Worm (Caenorhabditis elegans): ENCODE data around the gene F22B5.5.

The F22B5.5 gene

ce11 chrII:8405303-8405702, 49.1 kb downstream of the F22B5.5 start, which contains the start of gene ubc-24:
ubc-24 (plus strand) TSS chrII:8405603.
- TF ChIP-seq R02D3.7 (tag; optimal IDR thresholded peaks at IDR 0.05): no peak

ce11 chrII:8404748-8405147, 49.7 kb downstream of the F22B5.5 start, which contains the start of gene skpo-1:
skpo-1 (minus strand) TSS chrII:8404848.
- TF ChIP-seq snpc-4 (tag; optimal IDR thresholded peaks at IDR 0.05) (no peak), aly-2 (tag; optimal IDR thresholded peaks at IDR 0.05) (no peak), sem-4 (tag; optimal IDR thresholded peaks at IDR 0.05) (no peak), lin-39 (tag; optimal IDR thresholded peaks at IDR 0.05) (no peak), F13H6.1 (tag; optimal IDR thresholded peaks at IDR 0.05) (no peak), ztf-11 (tag; optimal IDR thresholded peaks at IDR 0.05) (no peak), sma-3 (GFP tag; optimal IDR thresholded peaks at IDR 0.05) (no peak), ceh-16 (tag; optimal IDR thresholded peaks at IDR 0.05) (no peak), Y55F3AM.14 (GFP tag; optimal IDR thresholded peaks at IDR 0.05) (no peak), ama-1 (optimal IDR thresholded peaks at IDR 0.05) (no peak), nhr-21 (tag; optimal IDR thresholded peaks at IDR 0.05) (no peak), ceh-82 (tag; optimal IDR thresholded peaks at IDR 0.05) (no peak), lin-13 (GFP tag; optimal IDR thresholded peaks at IDR 0.05) (no peak)

All from whole organism, L2 larva.